Worm (Caenorhabditis elegans) whole organism, young adult: ENCODE measurements around the gene ccar-1.

Experiments
- cebp-2 ChIP-seq: fragments of 200-800 bp; sonication (Bioruptor generic); IDR thresholded peaks from 2 replicates; pipeline ENCODE4 v1.3.6; 2022; ENCODE audit warnings: missing genetic modification characterization, missing compliant biosample characterization
- dpl-1 ChIP-seq: fragments of 150-350 bp; optimal IDR thresholded peaks from 2 replicates; lab custom pipeline; 2014; ENCODE audit warnings: missing biosample characterization, missing genetic modification reagents, missing genetic modification characterization
- hmg-20 ChIP-seq: fragments of 200-800 bp; sonication (Bioruptor generic); IDR thresholded peaks from 2 replicates; pipeline ENCODE4 v1.3.6; 2022; ENCODE audit warnings: missing genetic modification reagents, missing genetic modification characterization, missing compliant biosample characterization
- nfya-1 ChIP-seq: sonication (generic microtip); optimal IDR thresholded peaks from 2 replicates; lab custom pipeline; 2017; ENCODE audit warnings: antibody characterized with exemption, missing compliant biosample characterization, missing genetic modification characterization, borderline replicate concordance; ENCODE audit not compliant: insufficient read depth
- pha-4 ChIP-seq: fragments of 150-350 bp; sonication (generic microtip); optimal IDR thresholded peaks from 2 replicates; lab custom pipeline; 2014; ENCODE audit warnings: missing biosample characterization, missing genetic modification reagents, missing genetic modification characterization
- snpc-4 ChIP-seq, 5 experiments: fragments of 150-350 bp in 1 of 5; sonication (generic microtip) in 4 of 5; optimal IDR thresholded peaks; 2 replicates each; lab custom pipeline; 2014 to 2018; ENCODE audit warnings: missing genetic modification characterization in 5 of 5, missing biosample characterization in 3 of 5, antibody characterized with exemption in 2 of 5, mild to moderate bottlenecking in 2 of 5, missing compliant biosample characterization in 2 of 5, missing genotype in 2 of 5, moderate library complexity in 2 of 5, missing genetic modification reagents in 1 of 5

- TF ChIP-seq snpc-4 (GFP tag; optimal IDR thresholded peaks at IDR 0.05; lab: Kevin White, UChicago) (no peak), snpc-4 (tag; optimal IDR thresholded peaks at IDR 0.05; lab: Kevin White, UChicago) (peak in 2 of 4 experiments; percentile 14 to 31), pha-4 (no peak), nfya-1 (tag; lab: Kevin White, UChicago) (no peak), cebp-2 (no peak), hmg-20 (GFP tag; lab: Robert Waterston, UW) (no peak), dpl-1 (GFP tag; lab: Kevin White, UChicago) (no peak)
Measured at ce11 chrIV:14033502-14033751, 37.9 kb upstream of the ccar-1 start.
